Worm (Caenorhabditis elegans): Measurements from ENCODE around the gene nop-1.

DNA sequence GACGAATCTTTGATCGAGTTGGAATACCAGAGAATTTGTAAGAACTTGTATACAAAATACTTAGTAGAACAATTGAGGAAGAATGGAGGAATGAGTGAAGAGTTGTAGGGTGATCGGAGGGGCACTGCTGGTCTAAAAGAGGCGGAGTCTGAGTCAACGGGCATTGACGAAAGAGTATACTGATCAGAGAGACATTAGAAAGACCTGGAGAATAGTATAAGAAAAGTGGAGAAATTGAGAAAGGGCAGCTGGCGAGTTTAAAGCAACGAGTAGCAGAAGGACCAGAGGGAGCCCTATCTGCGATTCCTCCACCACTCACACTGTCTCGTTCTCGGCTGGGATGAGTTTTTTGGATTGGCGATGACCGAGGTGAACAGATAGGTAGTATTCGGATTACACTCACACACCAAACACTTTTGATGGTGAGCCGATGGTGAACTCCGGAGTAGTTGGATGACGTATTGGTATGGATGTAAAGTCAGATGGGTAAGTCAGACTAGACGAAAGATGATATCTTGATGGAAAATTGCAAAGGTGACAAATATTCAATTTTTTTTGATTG lies 27.0 kb upstream of the nop-1 start, which contains the start of gene EGAP1.5:
- TF ChIP-seq let-607 (tag; optimal IDR thresholded peaks at IDR 0.05) (no peak), dpl-1 (GFP tag; optimal IDR thresholded peaks at IDR 0.05) (no peak)

Measured in whole organism, young adult.